Fruit fly (Drosophila melanogaster) whole organism, pupa: ENCODE data around the gene CG31454.

Experiments used
- CG14655 ChIP-seq: fragments of 200-800 bp; sonication (Bioruptor generic); optimal IDR thresholded peaks from 3 replicates; lab custom pipeline; 2017; ENCODE audit warnings: mild to moderate bottlenecking, missing biosample characterization, missing genetic modification reagents, missing genetic modification characterization
- CG15710 ChIP-seq: fragments of 200-800 bp; sonication (Bioruptor generic); optimal IDR thresholded peaks from 2 replicates; lab custom pipeline; 2018; ENCODE audit warnings: missing biosample characterization, mild to moderate bottlenecking, missing genetic modification characterization, moderate library complexity
- CG17806 ChIP-seq: fragments of 200-800 bp; sonication (Bioruptor generic); optimal IDR thresholded peaks from 2 replicates; lab custom pipeline; 2018; ENCODE audit warnings: missing biosample characterization, mild to moderate bottlenecking, missing genetic modification characterization, moderate library complexity
- CG32121 ChIP-seq: fragments of 200-800 bp; sonication (Bioruptor generic); IDR thresholded peaks from 2 replicates; pipeline ENCODE4 v1.3.6; 2022; ENCODE audit warnings: missing biosample characterization, missing genetic modification characterization
- CG34367 ChIP-seq: fragments of 200-800 bp; sonication (Bioruptor generic); optimal IDR thresholded peaks from 2 replicates; lab custom pipeline; 2018; ENCODE audit warnings: missing biosample characterization, mild to moderate bottlenecking, missing genetic modification characterization
- CG8301 ChIP-seq: fragments of 200-800 bp; sonication (Bioruptor generic); optimal IDR thresholded peaks from 2 replicates; lab custom pipeline; 2018; ENCODE audit warnings: missing biosample characterization, mild to moderate bottlenecking, missing genetic modification characterization
- CG9948 ChIP-seq: fragments of 200-800 bp; sonication (Bioruptor generic); optimal IDR thresholded peaks from 2 replicates; lab custom pipeline; 2018; ENCODE audit warnings: missing biosample characterization, mild to moderate bottlenecking, missing genetic modification characterization, moderate library complexity
- D1 ChIP-seq: fragments of 200-800 bp; sonication (Bioruptor generic); optimal IDR thresholded peaks from 2 replicates; lab custom pipeline; 2018; ENCODE audit warnings: missing biosample characterization, mild to moderate bottlenecking, missing genetic modification characterization, moderate library complexity
- EcR ChIP-seq: fragments of 200-800 bp; sonication (Bioruptor generic); optimal IDR thresholded peaks from 3 replicates; lab custom pipeline; 2019; ENCODE audit warnings: missing biosample characterization, missing genetic modification characterization, mild to moderate bottlenecking, moderate library complexity, missing genetic modification reagents
- Pif1A ChIP-seq: fragments of 200-800 bp; sonication (Bioruptor generic); optimal IDR thresholded peaks from 3 replicates; lab custom pipeline; 2016; ENCODE audit warnings: missing biosample characterization, missing genetic modification characterization
- Snoo ChIP-seq: fragments of 200-800 bp; sonication (Bioruptor generic); optimal IDR thresholded peaks from 3 replicates; lab custom pipeline; 2017; ENCODE audit warnings: missing biosample characterization, mild to moderate bottlenecking, missing genetic modification characterization, inconsistent platforms
- fd96Ca ChIP-seq: fragments of 200-800 bp; sonication (Bioruptor generic); IDR thresholded peaks from 3 replicates; pipeline ENCODE4 v1.3.6; 2022; ENCODE audit warnings: missing biosample characterization, missing genetic modification characterization

DNA sequence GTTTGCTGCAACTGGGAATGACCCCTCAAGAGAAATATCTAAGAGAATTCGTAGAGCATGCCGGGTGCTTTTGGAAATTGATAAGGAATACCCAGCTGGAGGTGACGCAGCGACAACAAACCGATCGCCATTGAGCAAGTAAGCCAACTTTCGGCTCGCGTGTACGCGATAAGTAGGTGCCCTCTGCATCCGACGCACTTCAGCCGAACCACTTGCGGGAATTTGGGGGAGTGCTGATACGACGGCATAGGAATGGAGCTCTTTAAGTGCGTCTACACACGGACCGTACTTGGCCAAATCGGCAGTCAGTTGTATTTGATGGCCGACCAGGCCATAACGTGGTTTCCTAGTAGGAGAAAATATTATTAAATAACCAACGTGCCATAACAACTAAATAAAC, 2.2 kb downstream of the CG31454 start, which contains the start of gene CG31259:
- no peak for TF ChIP-seq fd96Ca (GFP tag; lab: Robert Waterston, UW)
- no peak for TF ChIP-seq EcR (GFP tag; lab: Kevin White, UChicago)
- no peak for TF ChIP-seq CG15710 (tag; lab: Kevin White, UChicago)
- no peak for TF ChIP-seq D1 (tag; lab: Kevin White, UChicago)
- no peak for TF ChIP-seq CG32121 (GFP tag; lab: Robert Waterston, UW)
- TF ChIP-seq CG8301: no peak
- TF ChIP-seq CG17806: no peak
- no peak for TF ChIP-seq CG9948
- TF ChIP-seq CG34367 (tag; lab: Kevin White, UChicago): no peak
- no peak for TF ChIP-seq Pif1A (GFP tag; lab: Kevin White, UChicago)
- TF ChIP-seq Snoo (tag; lab: Kevin White, UChicago): no peak
- no peak for TF ChIP-seq CG14655 (GFP tag; lab: Kevin White, UChicago)
